Worm (Caenorhabditis elegans) whole organism, L2 larva: ENCODE measurements around the gene K06H7.7.

Source experiments
- R02D3.7 ChIP-seq: fragments of 150-350 bp; optimal IDR thresholded peaks from 2 replicates; lab custom pipeline; 2014; ENCODE audit warnings: missing biosample characterization, missing genetic modification characterization
- elt-3 ChIP-seq: sonication (generic microtip); optimal IDR thresholded peaks from 2 replicates; lab custom pipeline; 2017; ENCODE audit warnings: missing biosample characterization, missing genetic modification characterization
- gmeb-1 ChIP-seq: fragments of 150-350 bp; optimal IDR thresholded peaks from 2 replicates; lab custom pipeline; 2014; ENCODE audit warnings: missing biosample characterization, missing genetic modification characterization
- sma-9 ChIP-seq, 2 experiments: fragments of 150-350 bp in 1 of 2; sonication (generic microtip) in 1 of 2; optimal IDR thresholded peaks; 2 replicates each; lab custom pipeline; 2014 to 2016; ENCODE audit warnings: missing genetic modification characterization in 2 of 2, mild to moderate bottlenecking in 1 of 2, missing biosample characterization in 1 of 2, missing compliant biosample characterization in 1 of 2, missing genetic modification reagents in 1 of 2, moderate library complexity in 1 of 2

DNA sequence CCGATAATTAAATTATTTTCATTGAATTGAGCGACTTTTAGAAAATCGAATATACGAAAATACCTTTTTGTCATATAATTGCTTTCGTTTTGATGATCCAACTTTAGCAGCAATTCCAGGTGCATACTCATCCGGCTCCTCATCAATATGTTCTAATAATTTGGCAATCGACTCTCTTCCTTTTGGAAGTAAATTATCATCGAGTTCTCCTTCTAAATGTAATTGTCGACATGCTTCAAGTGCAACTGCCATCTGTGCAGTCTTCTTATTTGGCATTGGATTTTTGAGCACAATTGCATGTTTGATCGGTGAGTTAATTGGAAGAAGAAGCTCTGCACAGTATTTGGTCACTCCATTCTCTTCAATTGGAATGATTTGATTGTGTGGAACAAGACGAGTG lies 8.1 kb downstream of the K06H7.7 start:
- no peak for TF ChIP-seq elt-3 (tag; lab: Kevin White, UChicago)
- TF ChIP-seq gmeb-1 (tag; lab: Kevin White, UChicago) = no peak
- TF ChIP-seq sma-9 (GFP tag; optimal IDR thresholded peaks at IDR 0.05; lab: Kevin White, UChicago) = no peak
- TF ChIP-seq sma-9 (tag; optimal IDR thresholded peaks at IDR 0.05; lab: Kevin White, UChicago) = no peak
- TF ChIP-seq R02D3.7 (tag; lab: Kevin White, UChicago) = no peak
